Fruit fly (Drosophila melanogaster): ENCODE data around the gene CG15743.

The CG15743 gene

DNA sequence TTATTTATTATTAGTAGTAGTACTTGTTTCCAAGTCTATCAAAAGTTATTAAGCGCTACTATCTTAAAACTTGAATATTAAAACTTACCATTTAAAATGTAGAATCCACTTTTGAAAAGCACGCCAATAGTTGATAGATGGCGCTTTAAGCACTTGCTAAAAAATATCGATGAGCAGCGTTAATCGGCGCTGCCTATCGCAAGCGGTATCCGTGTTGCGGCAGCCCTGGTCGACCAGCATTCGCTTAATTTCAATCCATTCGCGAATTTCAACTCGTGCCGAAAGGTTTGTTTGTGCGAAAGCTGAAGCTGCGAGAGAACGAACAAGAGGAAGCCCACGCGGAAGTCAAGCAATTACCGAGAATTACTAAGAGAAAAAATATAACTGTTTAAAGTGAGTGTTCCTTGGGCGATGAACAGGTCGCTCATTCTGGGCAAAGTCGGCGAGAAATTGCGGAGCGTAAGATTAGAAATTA lies 44.1 kb downstream of the CG15743 start, which contains the start of gene Prx2 (continued):
- TF ChIP-seq cato (GFP tag; optimal IDR thresholded peaks at IDR 0.05; ENCODE audit: borderline replicate concordance) (no peak), Dp (GFP tag; optimal IDR thresholded peaks at IDR 0.05) (peak; percentile 83), Ravus (GFP tag; IDR thresholded peaks at IDR 0.05) (no peak), NC2β (GFP tag; optimal IDR thresholded peaks at IDR 0.05) (no peak), wek (GFP tag; optimal IDR thresholded peaks at IDR 0.05) (no peak), tio (GFP tag; optimal IDR thresholded peaks at IDR 0.05) (no peak), her (GFP tag; optimal IDR thresholded peaks at IDR 0.05) (no peak), Dbx (GFP tag; IDR thresholded peaks at IDR 0.05) (peak; percentile 74), sima (GFP tag; optimal IDR thresholded peaks at IDR 0.05) (no peak), dpn (GFP tag; optimal IDR thresholded peaks at IDR 0.05) (peak in 1 of 2 experiments; percentile 30), Nf-YC (tag; optimal IDR thresholded peaks at IDR 0.05) (peak; percentile 7), zfh1 (GFP tag; IDR thresholded peaks at IDR 0.05) (no peak), Dip2 (GFP tag; IDR thresholded peaks at IDR 0.05) (no peak), Doc2 (GFP tag; IDR thresholded peaks at IDR 0.05) (no peak), Xbp1 (GFP tag; optimal IDR thresholded peaks at IDR 0.05) (peak; percentile 32), Antp (GFP tag; optimal IDR thresholded peaks at IDR 0.05) (no peak), CG7745 (tag; optimal IDR thresholded peaks at IDR 0.05) (no peak), CG14667 (GFP tag; IDR thresholded peaks at IDR 0.05) (no peak), Lim3 (GFP tag; IDR thresholded peaks at IDR 0.05) (no peak), CG34422 (GFP tag; IDR thresholded peaks at IDR 0.05) (0 out of 3 replicates have a peak, but pooled peaks have one; percentile 27), CG9932 (GFP tag; IDR thresholded peaks at IDR 0.05) (peak; percentile 62), CG9797 (GFP tag; optimal IDR thresholded peaks at IDR 0.05) (peak; percentile 46), tin (GFP tag; optimal IDR thresholded peaks at IDR 0.05) (no peak), Mes4 (GFP tag; optimal IDR thresholded peaks at IDR 0.05) (no peak), Ada2b (GFP tag; IDR thresholded peaks at IDR 0.05) (no peak), gce (GFP tag; IDR thresholded peaks at IDR 0.05) (0 out of 3 replicates have a peak, but pooled peaks have one; percentile 8), tna (GFP tag; IDR thresholded peaks at IDR 0.05; ENCODE audit: partially characterized antibody) (peak; percentile 62), zfh2 (GFP tag; optimal IDR thresholded peaks at IDR 0.05) (no peak), HmgZ (tag; optimal IDR thresholded peaks at IDR 0.05) (peak; percentile 54), CoRest (tag; optimal IDR thresholded peaks at IDR 0.05) (peak; percentile 38), CG9609 (GFP tag; optimal IDR thresholded peaks at IDR 0.05) (no peak), CG8478 (optimal IDR thresholded peaks at IDR 0.05) (no peak), CG18011 (GFP tag; optimal IDR thresholded peaks at IDR 0.05) (no peak), CkIIα-i1 (GFP tag; IDR thresholded peaks at IDR 0.05) (no peak), ci (GFP tag; IDR thresholded peaks at IDR 0.05) (peak; percentile 36; the same call in 1 of the 3 replicates), CG15011 (GFP tag; optimal IDR thresholded peaks at IDR 0.05) (no peak), bigmax (GFP tag; optimal IDR thresholded peaks at IDR 0.05) (no peak), CG9437 (GFP tag; optimal IDR thresholded peaks at IDR 0.05) (no peak), CG10274 (GFP tag; optimal IDR thresholded peaks at IDR 0.05) (no peak), pzg (GFP tag; optimal IDR thresholded peaks at IDR 0.05) (peak; percentile 85), CG12299 (tag; optimal IDR thresholded peaks at IDR 0.05) (no peak), Hr3 (GFP tag; optimal IDR thresholded peaks at IDR 0.05) (peak; percentile 1), Hr78 (GFP tag; optimal IDR thresholded peaks at IDR 0.05) (no peak), ATbp (GFP tag; optimal IDR thresholded peaks at IDR 0.05) (no peak), nmo (GFP tag; optimal IDR thresholded peaks at IDR 0.05) (peak; percentile 13), CG4707 (GFP tag; optimal IDR thresholded peaks at IDR 0.05) (no peak), Pdp1 (GFP tag; optimal IDR thresholded peaks at IDR 0.05) (peak in 1 of 2 experiments; percentile 9), shn (GFP tag; optimal IDR thresholded peaks at IDR 0.05) (no peak), CG10979 (tag; optimal IDR thresholded peaks at IDR 0.05) (no peak), Spps (tag; optimal IDR thresholded peaks at IDR 0.05) (no peak), sd (tag; optimal IDR thresholded peaks at IDR 0.05) (no peak)

All from whole organism, embryonic.